Fruit fly (Drosophila melanogaster): ENCODE data around the gene CG4962.

DNA sequence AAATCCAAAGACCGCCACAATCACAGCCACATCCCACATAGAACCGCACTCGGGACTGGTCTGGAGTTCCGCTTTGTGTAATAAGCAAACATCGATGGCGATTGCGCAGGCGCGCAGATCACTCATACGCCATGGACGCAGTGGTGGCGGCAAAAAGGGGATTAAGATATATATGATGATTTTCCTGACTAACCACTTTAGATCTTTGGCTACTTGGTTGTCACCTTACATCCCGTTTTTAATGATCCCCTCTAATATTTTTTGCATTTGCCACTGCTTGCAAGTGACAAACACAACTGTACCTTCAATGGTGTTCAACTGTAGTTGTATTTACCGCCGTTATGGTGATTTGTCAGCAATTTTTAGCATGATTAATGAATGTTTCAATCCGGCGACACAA, 14.6 kb upstream of the CG4962 start:
- no peak for TF ChIP-seq CG8478 (optimal IDR thresholded peaks at IDR 0.05)
- TF ChIP-seq CTCF (optimal IDR thresholded peaks at IDR 0.05), result no peak

All from S2 (cell line).